Fruit fly (Drosophila melanogaster) whole organism, adult: Measurements from ENCODE around the gene ZnT63C.
A peak's percentile ranks its signal among the peaks of the same experiment; 100 is the strongest.

ENCODE experiments used
- CG11617 ChIP-seq: fragments of 200-800 bp; sonication (Bioruptor generic); optimal IDR thresholded peaks from 2 replicates; lab custom pipeline; 2017; ENCODE audit warnings: mild to moderate bottlenecking, missing biosample characterization, missing genetic modification reagents, missing genetic modification characterization
- CG12768 ChIP-seq: fragments of 200-800 bp; sonication (Bioruptor generic); optimal IDR thresholded peaks from 2 replicates; lab custom pipeline; 2017; ENCODE audit warnings: missing biosample characterization, missing genetic modification characterization, mild to moderate bottlenecking, moderate library complexity, missing genetic modification reagents
- CG14711 ChIP-seq: fragments of 200-800 bp; sonication (Bioruptor generic); optimal IDR thresholded peaks from 2 replicates; lab custom pipeline; 2018; ENCODE audit warnings: missing biosample characterization, mild to moderate bottlenecking, missing genetic modification characterization, moderate library complexity
- CG1620 ChIP-seq: fragments of 200-800 bp; sonication (Bioruptor generic); optimal IDR thresholded peaks from 2 replicates; lab custom pipeline; 2016; ENCODE audit warnings: missing biosample characterization, missing genetic modification characterization
- CG33017 ChIP-seq: fragments of 200-800 bp; sonication (Bioruptor generic); optimal IDR thresholded peaks from 2 replicates; lab custom pipeline; 2018; ENCODE audit warnings: missing biosample characterization, mild to moderate bottlenecking, missing genetic modification characterization, moderate library complexity
- CG5204 ChIP-seq: fragments of 200-800 bp; sonication (Bioruptor generic); optimal IDR thresholded peaks from 2 replicates; lab custom pipeline; 2016; ENCODE audit warnings: missing biosample characterization, missing genetic modification characterization
- CG7045 ChIP-seq: fragments of 200-800 bp; sonication (Bioruptor generic); optimal IDR thresholded peaks from 2 replicates; lab custom pipeline; 2017; ENCODE audit warnings: missing biosample characterization, mild to moderate bottlenecking, missing genetic modification characterization
- CG7101 ChIP-seq: fragments of 200-800 bp; sonication (Bioruptor generic); optimal IDR thresholded peaks from 2 replicates; lab custom pipeline; 2018; ENCODE audit warnings: missing biosample characterization, mild to moderate bottlenecking, missing genetic modification characterization, moderate library complexity
- Clk ChIP-seq: fragments of 200-800 bp; sonication (Bioruptor generic); optimal IDR thresholded peaks from 2 replicates; lab custom pipeline; 2017; ENCODE audit warnings: missing biosample characterization, missing genetic modification characterization
- Crg-1 ChIP-seq: fragments of 200-800 bp; sonication (Bioruptor generic); optimal IDR thresholded peaks from 2 replicates; lab custom pipeline; 2016; ENCODE audit warnings: missing biosample characterization, missing genetic modification characterization
- Hr96 ChIP-seq: fragments of 200-800 bp; sonication (Bioruptor generic); optimal IDR thresholded peaks from 2 replicates; lab custom pipeline; 2016; ENCODE audit warnings: missing biosample characterization, missing genetic modification characterization
- Mnt ChIP-seq: fragments of 200-800 bp; sonication (Bioruptor generic); optimal IDR thresholded peaks from 2 replicates; lab custom pipeline; 2016; ENCODE audit warnings: missing biosample characterization, mild to moderate bottlenecking, missing genetic modification characterization
- bab1 ChIP-seq: fragments of 200-800 bp; sonication (Bioruptor generic); optimal IDR thresholded peaks from 3 replicates; lab custom pipeline; 2019; ENCODE audit warnings: missing biosample characterization, mild to moderate bottlenecking, missing genetic modification characterization, moderate library complexity
- cic ChIP-seq: fragments of 200-800 bp; sonication (Bioruptor generic); optimal IDR thresholded peaks from 2 replicates; lab custom pipeline; 2017; ENCODE audit warnings: missing biosample characterization, mild to moderate bottlenecking, missing genetic modification characterization, moderate library complexity
- cnc ChIP-seq, 2 experiments: fragments of >200 bp; optimal IDR thresholded peaks; 2 replicates each; lab custom pipeline; 2017
- kay ChIP-seq: fragments of 200-800 bp; sonication (Bioruptor generic); peaks from one replicate; lab custom pipeline; 2016; ENCODE audit warnings: missing biosample characterization, missing genetic modification characterization, borderline replicate concordance
- ovo ChIP-seq: fragments of 200-800 bp; sonication (Bioruptor generic); optimal IDR thresholded peaks from 2 replicates; lab custom pipeline; 2016; ENCODE audit warnings: missing biosample characterization, missing genetic modification characterization
- pad ChIP-seq: fragments of 200-800 bp; sonication (Bioruptor generic); optimal IDR thresholded peaks from 3 replicates; lab custom pipeline; 2017; ENCODE audit warnings: missing biosample characterization, missing genetic modification characterization, mild to moderate bottlenecking, moderate library complexity, missing genetic modification reagents
- tj ChIP-seq: fragments of 200-800 bp; sonication (Bioruptor generic); optimal IDR thresholded peaks from 3 replicates; lab custom pipeline; 2017; ENCODE audit warnings: missing biosample characterization, mild to moderate bottlenecking, missing genetic modification characterization, moderate library complexity
- toe ChIP-seq: fragments of 200-800 bp; sonication (Bioruptor generic); optimal IDR thresholded peaks from 2 replicates; lab custom pipeline; 2016; ENCODE audit warnings: missing biosample characterization, missing genetic modification characterization

Gene ZnT63C

DNA sequence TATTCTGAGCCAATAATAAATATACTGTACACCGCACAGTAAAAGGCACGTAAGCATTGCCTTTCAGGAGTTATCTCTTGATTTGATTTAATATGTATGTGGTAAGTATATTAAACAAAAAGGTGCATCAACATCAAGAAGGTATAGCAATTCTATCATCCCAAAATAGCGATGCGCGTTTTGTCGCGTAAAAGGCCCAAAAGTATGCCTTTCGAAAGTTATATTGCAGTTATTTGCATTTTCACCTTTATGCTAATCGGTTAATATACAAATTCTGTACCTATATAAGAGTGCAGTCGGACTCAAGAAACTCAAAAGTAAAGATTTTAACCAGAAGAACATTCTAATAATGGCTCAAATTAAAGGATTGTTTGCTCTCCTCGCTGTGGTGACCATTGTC lies 11.8 kb downstream of the ZnT63C start, which contains the start of gene Drsl4:
TSS of gene Drsl4 (plus strand) at position 333 of the 400 bp plus-strand sequence.
- TF ChIP-seq Clk (no peak), ovo (GFP tag; lab: Kevin White, UChicago) (no peak), bab1 (peak; percentile 22)

DNA sequence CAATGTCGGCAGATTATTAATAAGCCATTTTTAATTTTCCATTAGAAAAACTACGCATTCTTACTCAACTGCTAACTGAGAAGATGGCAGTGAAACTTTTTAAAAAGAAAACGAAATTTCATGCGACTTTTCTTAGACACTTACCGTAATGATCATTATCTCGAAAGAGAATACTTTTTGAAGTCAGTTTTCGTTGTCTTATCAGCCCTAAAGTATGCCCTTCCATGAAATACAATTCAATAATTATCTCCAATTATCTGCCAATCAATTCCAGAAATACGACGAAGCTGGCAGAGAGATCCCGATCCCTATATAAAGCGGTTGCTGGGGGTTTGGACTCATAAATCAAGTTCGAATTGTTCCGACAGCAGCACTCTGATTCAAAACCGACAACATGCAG lies 12.9 kb downstream of the ZnT63C start, which contains the start of gene Drsl5:
TSS of gene Drsl5 (plus strand) at position 341 of the 400 bp plus-strand sequence.
- TF ChIP-seq Hr96 (no peak), pad (GFP tag; lab: Kevin White, UChicago) (no peak), cic (GFP tag; lab: Kevin White, UChicago) (no peak), cnc (optimal IDR thresholded peaks at IDR 0.05; lab: Kevin White, UChicago) (no peak), toe (no peak)

DNA sequence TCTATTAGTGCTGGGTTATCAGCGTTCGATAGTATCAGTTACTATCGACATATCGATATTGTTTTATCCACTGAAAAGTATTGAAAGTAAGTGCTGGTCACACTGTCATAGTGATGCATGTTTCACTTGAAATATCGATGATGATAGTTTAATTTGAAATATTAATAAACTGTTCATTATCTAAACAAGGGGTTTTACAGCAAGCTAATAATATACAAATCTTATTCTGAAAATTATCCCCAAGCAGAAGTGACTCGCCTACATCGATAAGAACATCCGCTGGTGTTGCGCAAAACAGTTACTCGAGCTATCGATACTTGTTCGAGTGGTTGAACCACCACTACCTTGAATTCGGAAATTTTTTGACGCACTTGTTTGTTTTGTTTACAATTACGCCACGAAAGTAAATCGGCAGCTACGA lies 15.7 kb downstream of the ZnT63C start, which contains the start of the genes PIG-C, CG12016 and Dpm2:
TSS of gene PIG-C (minus strand) at position 10 of the 421 bp plus-strand sequence.
TSS of gene CG12016 (plus strand) at position 333 of the 421 bp plus-strand sequence.
TSS of gene Dpm2 (plus strand) at position 333 of the 421 bp plus-strand sequence.
- TF ChIP-seq toe (peak; percentile 92), cnc (optimal IDR thresholded peaks at IDR 0.05; lab: Kevin White, UChicago) (no peak), tj (GFP tag; lab: Kevin White, UChicago) (peak; percentile 40), CG7101 (tag; lab: Kevin White, UChicago) (peak; percentile 75), Crg-1 (GFP tag; lab: Kevin White, UChicago) (peak; percentile 65), Clk (peak; percentile 44), CG7045 (GFP tag; lab: Kevin White, UChicago) (peak; percentile 54), CG12768 (GFP tag; lab: Kevin White, UChicago) (peak; percentile 40), CG14711 (tag; lab: Kevin White, UChicago) (peak; percentile 53), CG5204 (no peak), ovo (GFP tag; lab: Kevin White, UChicago) (peak; percentile 49), cic (GFP tag; lab: Kevin White, UChicago) (no peak), CG11617 (GFP tag; lab: Kevin White, UChicago) (peak; percentile 59), pad (GFP tag; lab: Kevin White, UChicago) (peak; percentile 54), Hr96 (peak; percentile 85), Mnt (GFP tag; lab: Kevin White, UChicago) (peak; percentile 76), CG33017 (tag; lab: Kevin White, UChicago) (peak; percentile 66), CG1620 (GFP tag; lab: Kevin White, UChicago) (peak; percentile 81), kay (no peak), bab1 (peak; percentile 75)

DNA sequence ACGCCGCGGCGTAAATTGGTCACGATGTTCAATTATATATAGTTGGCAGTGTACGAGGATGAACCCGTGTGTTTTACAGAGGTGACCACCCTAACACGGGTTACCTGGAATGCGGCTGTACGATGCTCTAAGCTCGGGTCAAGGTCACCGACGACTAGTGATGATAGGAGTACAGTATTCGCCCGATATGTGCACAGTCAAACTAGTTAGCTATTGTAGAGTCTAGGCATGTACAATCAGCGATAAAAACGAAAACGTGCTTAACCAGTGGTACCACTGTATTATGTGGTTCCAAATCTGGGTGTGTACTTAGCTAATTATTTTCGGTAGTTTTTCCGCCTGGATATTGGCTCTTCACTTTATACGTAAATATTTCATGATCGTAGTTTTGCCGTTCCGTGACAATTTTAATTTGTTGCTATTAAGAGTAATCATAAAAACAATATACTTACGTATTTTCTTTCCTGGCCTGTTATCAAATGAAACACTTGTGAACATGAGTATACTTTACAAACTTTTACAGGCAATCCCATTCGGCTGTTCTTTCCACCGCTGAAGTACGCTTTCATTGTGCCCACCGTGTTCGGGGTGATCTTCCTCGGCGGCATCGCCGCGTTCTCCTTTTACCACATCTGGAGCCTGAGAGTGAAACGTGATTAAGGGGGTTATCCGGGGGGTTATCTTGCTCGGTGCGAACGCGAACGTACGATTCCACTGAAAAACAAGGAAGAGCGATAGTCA lies 16.7 kb downstream of the ZnT63C start:
- TF ChIP-seq CG7045 (GFP tag; lab: Kevin White, UChicago) (no peak), CG33017 (tag; lab: Kevin White, UChicago) (peak; percentile 48), Crg-1 (GFP tag; lab: Kevin White, UChicago) (peak; percentile 5), cic (GFP tag; lab: Kevin White, UChicago) (peak; percentile 75), CG5204 (no peak), tj (GFP tag; lab: Kevin White, UChicago) (no peak), bab1 (peak; percentile 37), Hr96 (peak; percentile 5), CG12768 (GFP tag; lab: Kevin White, UChicago) (peak; percentile 34), toe (peak; percentile 0), CG1620 (GFP tag; lab: Kevin White, UChicago) (no peak), ovo (GFP tag; lab: Kevin White, UChicago) (no peak), Clk (peak; percentile 35), Mnt (GFP tag; lab: Kevin White, UChicago) (no peak), CG11617 (GFP tag; lab: Kevin White, UChicago) (no peak), CG14711 (tag; lab: Kevin White, UChicago) (no peak), pad (GFP tag; lab: Kevin White, UChicago) (no peak), CG7101 (tag; lab: Kevin White, UChicago) (peak; percentile 55), cnc (optimal IDR thresholded peaks at IDR 0.05; lab: Kevin White, UChicago) (peak in 1 of 2 experiments; percentile 4), kay (no peak)

DNA sequence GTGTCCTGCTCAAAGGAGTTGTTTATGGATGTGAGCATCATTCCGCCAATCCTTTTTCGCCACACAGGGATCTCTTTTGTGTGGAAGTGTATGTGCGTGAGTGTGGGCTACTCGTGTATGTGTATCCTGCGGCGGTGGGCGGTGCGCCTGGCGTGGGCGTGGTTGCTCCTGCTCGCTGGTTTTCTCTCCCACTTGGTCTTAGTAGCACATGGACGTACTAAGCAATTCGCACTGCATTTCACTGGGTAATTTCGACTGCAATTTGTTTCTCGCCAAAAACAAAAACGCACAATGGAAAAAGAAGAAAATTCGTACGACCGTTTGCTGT lies 22.1 kb downstream of the ZnT63C start:
- TF ChIP-seq CG11617 (GFP tag; lab: Kevin White, UChicago) (no peak), CG5204 (no peak), tj (GFP tag; lab: Kevin White, UChicago) (no peak), CG12768 (GFP tag; lab: Kevin White, UChicago) (no peak), kay (no peak), cic (GFP tag; lab: Kevin White, UChicago) (no peak), CG7101 (tag; lab: Kevin White, UChicago) (no peak), CG14711 (tag; lab: Kevin White, UChicago) (no peak), Mnt (GFP tag; lab: Kevin White, UChicago) (no peak), ovo (GFP tag; lab: Kevin White, UChicago) (no peak), Crg-1 (GFP tag; lab: Kevin White, UChicago) (no peak), bab1 (no peak), CG33017 (tag; lab: Kevin White, UChicago) (no peak)
